Fruit fly (Drosophila melanogaster) whole organism, embryonic: ENCODE data around the gene rin.

ENCODE experiments used
- Atf6 ChIP-seq: fragments of 200-800 bp; sonication (Bioruptor generic); IDR thresholded peaks from 2 replicates; pipeline ENCODE4 v1.3.6; 2022; ENCODE audit warnings: missing biosample characterization, missing genetic modification characterization
- Blimp-1 ChIP-seq: fragments of 200-800 bp; sonication (Bioruptor generic); optimal IDR thresholded peaks from 3 replicates; lab custom pipeline; 2018; ENCODE audit warnings: missing biosample characterization, missing genetic modification characterization, mild to moderate bottlenecking, moderate library complexity, missing genetic modification reagents
- CG10366 ChIP-seq: fragments of 200-800 bp; sonication (Bioruptor generic); IDR thresholded peaks from 2 replicates; pipeline ENCODE4 v1.3.6; 2022; ENCODE audit warnings: missing biosample characterization, missing genetic modification characterization
- CG14860 ChIP-seq: fragments of 200-800 bp; sonication (Bioruptor generic); IDR thresholded peaks from 3 replicates; pipeline ENCODE4 v1.3.6; 2022; ENCODE audit warnings: missing biosample characterization, missing genetic modification characterization; ENCODE audit not compliant: partially characterized antibody
- CG15269 ChIP-seq: fragments of 200-800 bp; sonication (Bioruptor generic); optimal IDR thresholded peaks from 2 replicates; lab custom pipeline; 2018; ENCODE audit warnings: missing biosample characterization, mild to moderate bottlenecking, missing genetic modification characterization, moderate library complexity
- CG1529 ChIP-seq: fragments of 200-800 bp; sonication (Bioruptor generic); optimal IDR thresholded peaks from 3 replicates; lab custom pipeline; 2018; ENCODE audit warnings: missing biosample characterization, missing genetic modification characterization
- CG15601 ChIP-seq: fragments of 200-800 bp; sonication (Bioruptor generic); optimal IDR thresholded peaks from 3 replicates; lab custom pipeline; 2019; ENCODE audit warnings: missing biosample characterization, mild to moderate bottlenecking, missing genetic modification characterization, moderate library complexity
- CG15696 ChIP-seq: fragments of 200-800 bp; sonication (Bioruptor generic); optimal IDR thresholded peaks from 2 replicates; lab custom pipeline; 2019; ENCODE audit warnings: missing biosample characterization, mild to moderate bottlenecking, missing genetic modification characterization, moderate library complexity
- CG17186 ChIP-seq: fragments of 200-800 bp; sonication (Bioruptor generic); optimal IDR thresholded peaks from 3 replicates; lab custom pipeline; 2017; ENCODE audit warnings: missing biosample characterization, missing genetic modification reagents, missing genetic modification characterization
- CG17328 ChIP-seq: fragments of 200-800 bp; sonication (Bioruptor generic); IDR thresholded peaks from 2 replicates; pipeline ENCODE4 v1.3.6; 2022; ENCODE audit warnings: missing biosample characterization, missing genetic modification characterization
- CG18599 ChIP-seq: fragments of 200-800 bp; sonication (Bioruptor generic); optimal IDR thresholded peaks from 3 replicates; lab custom pipeline; 2017; ENCODE audit warnings: missing biosample characterization, missing genetic modification characterization, mild to moderate bottlenecking, moderate library complexity, missing genetic modification reagents
- CG4854 ChIP-seq: fragments of 200-800 bp; sonication (Bioruptor generic); optimal IDR thresholded peaks from 2 replicates; lab custom pipeline; 2016; ENCODE audit warnings: missing biosample characterization, missing genetic modification characterization, inconsistent platforms
- CG6683 ChIP-seq: fragments of 200-800 bp; sonication (Bioruptor generic); optimal IDR thresholded peaks from 2 replicates; lab custom pipeline; 2017; ENCODE audit warnings: missing biosample characterization, mild to moderate bottlenecking, missing genetic modification characterization, missing genetic modification reagents
- CG8290 ChIP-seq, 3 experiments: fragments of 200-800 bp; sonication (Bioruptor generic); optimal IDR thresholded peaks; 2 replicates each; lab custom pipeline; 2016 to 2019; ENCODE audit warnings: missing biosample characterization in 3 of 3, missing genetic modification characterization in 3 of 3, mild to moderate bottlenecking in 2 of 3, moderate library complexity in 1 of 3
- CG9932 ChIP-seq: fragments of 200-800 bp; sonication (Bioruptor generic); IDR thresholded peaks from 2 replicates; pipeline ENCODE4 v1.3.6; 2022; ENCODE audit warnings: missing biosample characterization, missing genetic modification characterization
- D ChIP-seq, 2 experiments: fragments of 200-800 bp in 1 of 2; fragments of >200 bp in 1 of 2; sonication (Bioruptor generic) in 1 of 2; optimal IDR thresholded peaks; 2 replicates in 1 of 2; 3 replicates in 1 of 2; lab custom pipeline; 2017; ENCODE audit warnings: mild to moderate bottlenecking in 1 of 2, missing biosample characterization in 1 of 2, missing genetic modification characterization in 1 of 2, missing genetic modification reagents in 1 of 2
- Doc2 ChIP-seq: fragments of 200-800 bp; sonication (Bioruptor generic); IDR thresholded peaks from 2 replicates; pipeline ENCODE4 v1.3.6; 2022; ENCODE audit warnings: missing biosample characterization, missing genetic modification characterization
- Dp ChIP-seq: fragments of 200-800 bp; sonication (Bioruptor generic); optimal IDR thresholded peaks from 2 replicates; lab custom pipeline; 2018; ENCODE audit warnings: missing biosample characterization, mild to moderate bottlenecking, missing genetic modification characterization, moderate library complexity
- Ets65A ChIP-seq: fragments of 200-800 bp; sonication (Bioruptor generic); peaks from one replicate; lab custom pipeline; 2016; ENCODE audit warnings: missing biosample characterization, missing genetic modification characterization
- Hmx ChIP-seq: fragments of 200-800 bp; sonication (Bioruptor generic); optimal IDR thresholded peaks from 2 replicates; lab custom pipeline; 2016; ENCODE audit warnings: missing biosample characterization, missing genetic modification characterization
- Kr ChIP-seq: fragments of 200-800 bp; sonication (Bioruptor generic); optimal IDR thresholded peaks from 2 replicates; lab custom pipeline; 2017; ENCODE audit warnings: missing biosample characterization, mild to moderate bottlenecking, missing genetic modification characterization
- Mrtf ChIP-seq: fragments of 200-800 bp; sonication (Bioruptor generic); IDR thresholded peaks from 3 replicates; pipeline ENCODE4 v1.3.6; 2022; ENCODE audit warnings: missing biosample characterization, missing genetic modification characterization
- Nf-YA ChIP-seq: fragments of 200-800 bp; sonication (Bioruptor generic); IDR thresholded peaks from 2 replicates; pipeline ENCODE4 v1.3.6; 2022; ENCODE audit warnings: missing biosample characterization, missing genetic modification characterization
- Nf-YB ChIP-seq: fragments of 200-800 bp; sonication (Bioruptor generic); optimal IDR thresholded peaks from 3 replicates; lab custom pipeline; 2019; ENCODE audit warnings: missing biosample characterization, mild to moderate bottlenecking, missing genetic modification characterization, moderate library complexity
- NfI ChIP-seq: fragments of 200-800 bp; sonication (Bioruptor generic); optimal IDR thresholded peaks from 3 replicates; lab custom pipeline; 2018; ENCODE audit warnings: missing biosample characterization, mild to moderate bottlenecking, missing genetic modification characterization, moderate library complexity
- PHDP ChIP-seq: fragments of 200-800 bp; sonication (Bioruptor generic); optimal IDR thresholded peaks from 3 replicates; lab custom pipeline; 2018; ENCODE audit warnings: missing biosample characterization, mild to moderate bottlenecking, missing genetic modification characterization, moderate library complexity
- Rx ChIP-seq: fragments of 200-800 bp; sonication (Bioruptor generic); IDR thresholded peaks from 2 replicates; pipeline ENCODE4 v1.3.6; 2022; ENCODE audit warnings: missing biosample characterization, missing genetic modification characterization
- Six4 ChIP-seq: fragments of 200-800 bp; sonication (Bioruptor generic); optimal IDR thresholded peaks from 2 replicates; lab custom pipeline; 2016; ENCODE audit warnings: missing biosample characterization, missing genetic modification characterization
- Sox100B ChIP-seq: fragments of 200-800 bp; sonication (Bioruptor generic); optimal IDR thresholded peaks from 3 replicates; lab custom pipeline; 2018; ENCODE audit warnings: missing biosample characterization, mild to moderate bottlenecking, missing genetic modification characterization
- ara ChIP-seq: fragments of 200-800 bp; sonication (Bioruptor generic); IDR thresholded peaks from 2 replicates; pipeline ENCODE4 v1.3.6; 2022; ENCODE audit warnings: missing biosample characterization, missing genetic modification characterization
- bigmax ChIP-seq: fragments of 200-800 bp; sonication (Bioruptor generic); optimal IDR thresholded peaks from 2 replicates; lab custom pipeline; 2018; ENCODE audit warnings: missing biosample characterization, mild to moderate bottlenecking, missing genetic modification characterization
- cg ChIP-seq: fragments of 200-800 bp; sonication (Bioruptor generic); optimal IDR thresholded peaks from 3 replicates; lab custom pipeline; 2019; ENCODE audit warnings: missing biosample characterization, mild to moderate bottlenecking, missing genetic modification characterization, moderate library complexity
- chinmo ChIP-seq: fragments of 200-800 bp; sonication (Bioruptor generic); IDR thresholded peaks from 4 replicates; pipeline ENCODE4 v1.3.6; 2022; ENCODE audit warnings: missing biosample characterization, missing genetic modification characterization; ENCODE audit not compliant: partially characterized antibody
- disco-r ChIP-seq: fragments of 200-800 bp; sonication (Bioruptor generic); optimal IDR thresholded peaks from 2 replicates; lab custom pipeline; 2016; ENCODE audit warnings: missing biosample characterization, missing genetic modification characterization
- dmrt99B ChIP-seq: fragments of 200-800 bp; sonication (Bioruptor generic); optimal IDR thresholded peaks from 2 replicates; lab custom pipeline; 2018; ENCODE audit warnings: missing biosample characterization, mild to moderate bottlenecking, missing genetic modification characterization, moderate library complexity
- en ChIP-seq: fragments of 200-800 bp; sonication (Bioruptor generic); optimal IDR thresholded peaks from 2 replicates; lab custom pipeline; 2016; ENCODE audit warnings: missing biosample characterization, missing genetic modification characterization
- gce ChIP-seq: fragments of 200-800 bp; sonication (Bioruptor generic); IDR thresholded peaks from 3 replicates; pipeline ENCODE4 v1.3.6; 2022; ENCODE audit warnings: missing biosample characterization, missing genetic modification characterization
- jigr1 ChIP-seq: fragments of 200-800 bp; sonication (Bioruptor generic); IDR thresholded peaks from 3 replicates; pipeline ENCODE4 v1.3.6; 2022; ENCODE audit warnings: missing biosample characterization, missing genetic modification characterization
- odd ChIP-seq: fragments of 200-800 bp; sonication (Bioruptor generic); optimal IDR thresholded peaks from 2 replicates; lab custom pipeline; 2017; ENCODE audit warnings: missing biosample characterization, mild to moderate bottlenecking, missing genetic modification characterization
- pan ChIP-seq, 4 experiments: fragments of >200 bp in 3 of 4; fragments of 200-800 bp in 1 of 4; sonication (Bioruptor generic) in 1 of 4; optimal IDR thresholded peaks in 3 of 4; IDR thresholded peaks in 1 of 4; 2 replicates each; pipeline versions ENCODE4 v1.3.6 to Lab custom; 2017 to 2022; ENCODE audit warnings: missing biosample characterization in 2 of 4, missing genetic modification characterization in 2 of 4, mixed read lengths in 1 of 4
- sim ChIP-seq: fragments of 200-800 bp; sonication (Bioruptor generic); IDR thresholded peaks from 2 replicates; pipeline ENCODE4 v1.3.6; 2022; ENCODE audit warnings: missing biosample characterization, missing genetic modification characterization
- trh ChIP-seq: fragments of 200-800 bp; sonication (Bioruptor generic); optimal IDR thresholded peaks from 2 replicates; lab custom pipeline; 2016; ENCODE audit warnings: missing biosample characterization, missing genetic modification characterization
- tx ChIP-seq: fragments of 200-800 bp; sonication (Bioruptor generic); optimal IDR thresholded peaks from 2 replicates; lab custom pipeline; 2016; ENCODE audit warnings: missing biosample characterization, missing genetic modification characterization
- unc-4 ChIP-seq: fragments of 200-800 bp; sonication (Bioruptor generic); IDR thresholded peaks from 2 replicates; pipeline ENCODE4 v1.3.6; 2022; ENCODE audit warnings: missing biosample characterization, missing genetic modification characterization; ENCODE audit not compliant: partially characterized antibody

Gene rin

DNA sequence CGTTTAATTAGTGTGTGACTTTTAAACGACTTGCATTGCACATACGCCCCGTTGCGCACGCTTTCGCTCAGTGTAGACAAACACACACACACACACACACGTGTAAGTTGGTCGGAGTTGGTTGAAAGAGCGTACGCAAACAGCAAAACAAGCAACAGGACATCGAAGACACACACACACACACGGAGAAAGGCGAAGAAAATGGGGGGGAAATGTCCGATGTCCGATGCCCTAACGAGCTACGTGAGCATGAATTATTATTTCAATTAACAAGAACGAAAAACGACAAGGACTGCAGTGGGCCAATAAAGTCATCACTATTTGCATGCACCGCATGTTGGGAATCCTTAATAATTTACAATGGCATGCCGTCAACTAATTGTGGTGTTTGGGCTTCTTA is 29.6 kb upstream of the rin start:
- TF ChIP-seq Dp (GFP tag; lab: Kevin White, UChicago) (no peak), Ets65A (peak; percentile 92)

DNA sequence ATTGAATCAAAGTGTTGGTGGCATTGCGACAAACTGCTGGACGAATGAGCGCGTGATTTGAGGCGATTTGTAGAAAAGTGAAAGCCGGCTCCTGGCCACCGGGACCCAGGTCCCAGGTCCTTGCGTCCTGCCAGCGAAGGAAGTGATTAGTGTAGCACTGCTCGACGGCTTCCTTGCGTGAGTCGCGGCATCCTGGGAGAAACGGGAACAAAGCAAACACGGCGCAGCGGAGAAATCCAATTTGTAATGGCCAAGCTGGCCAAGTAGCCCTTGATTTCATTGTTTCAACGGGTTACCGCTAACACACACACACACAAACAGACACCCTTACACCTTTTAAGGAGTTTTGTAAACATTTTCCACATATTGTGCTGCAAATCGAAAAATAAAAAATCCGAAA is 15.2 kb upstream of the rin start, which contains the start of gene CG10841:
Gene CG10841 (plus strand): TSS at position 301 of the 400 bp plus-strand sequence.
- TF ChIP-seq CG17328 (GFP tag; lab: Robert Waterston, UW) (no peak), CG15696 (tag; lab: Kevin White, UChicago) (no peak), CG14860 (GFP tag; lab: Robert Waterston, UW) (no peak), CG4854 (GFP tag; lab: Kevin White, UChicago) (no peak), NfI (no peak), CG18599 (no peak), chinmo (GFP tag; lab: Robert Waterston, UW) (no peak), ara (GFP tag; lab: Robert Waterston, UW) (no peak), Rx (GFP tag; lab: Robert Waterston, UW) (no peak), CG6683 (GFP tag; lab: Kevin White, UChicago) (no peak), odd (no peak)

DNA sequence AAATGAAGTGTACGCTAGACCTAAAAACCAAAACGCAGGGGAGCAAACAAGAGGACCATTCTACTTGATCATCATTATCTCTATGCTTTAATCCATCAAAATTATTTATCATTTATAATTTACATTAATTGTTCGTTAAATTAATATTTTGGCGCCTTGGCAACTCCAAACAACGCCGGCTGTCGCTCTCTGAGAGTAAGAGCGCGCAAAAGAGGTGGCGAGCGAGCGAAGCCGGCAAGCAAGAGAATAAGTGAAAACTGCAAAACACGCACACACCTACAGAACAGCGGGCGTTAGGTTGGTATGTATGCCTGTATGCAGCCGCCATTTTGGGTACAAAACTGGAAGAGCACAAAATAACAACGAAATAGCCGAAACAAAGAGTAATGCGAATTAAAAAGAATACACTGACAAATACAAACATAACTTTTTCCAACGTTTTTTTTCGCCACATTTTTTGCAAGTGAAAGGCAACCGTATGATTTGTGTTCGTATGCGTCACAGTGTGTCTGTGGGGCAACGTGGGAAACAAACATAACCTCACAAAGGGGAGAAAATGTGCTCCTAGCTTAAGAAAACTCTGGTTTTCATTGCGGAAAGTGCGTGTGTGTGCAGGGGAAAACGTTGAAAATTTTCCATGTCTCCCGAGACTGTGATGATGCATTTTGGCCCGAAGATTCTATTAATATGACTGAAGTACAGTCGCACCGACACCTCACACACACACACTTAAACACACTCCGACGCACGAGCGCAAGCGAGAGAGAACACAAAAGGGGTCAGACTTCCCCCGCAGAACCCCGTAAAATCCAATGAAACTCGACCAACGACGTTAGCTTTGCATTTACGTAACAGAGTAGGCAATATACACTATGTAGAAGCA is 1.8 kb upstream of the rin start:
- no peak for TF ChIP-seq Kr (GFP tag; lab: Kevin White, UChicago)
- TF ChIP-seq Mrtf (GFP tag; lab: Robert Waterston, UW), result no peak
- peak; percentile 92 for TF ChIP-seq cg
- TF ChIP-seq Doc2 (GFP tag; lab: Robert Waterston, UW), result no peak
- no peak for TF ChIP-seq Six4 (GFP tag; lab: Kevin White, UChicago)
- no peak for TF ChIP-seq en (GFP tag; lab: Kevin White, UChicago)
- TF ChIP-seq Nf-YB (GFP tag; lab: Kevin White, UChicago), result no peak
- TF ChIP-seq Atf6, result peak; percentile 59; the same call in 1 of the 2 replicates
- TF ChIP-seq sim (GFP tag; lab: Robert Waterston, UW), result 0 out of 2 replicates have a peak, but pooled peaks have one; percentile 5
- TF ChIP-seq CG15601, result peak; percentile 29
- TF ChIP-seq Blimp-1 (GFP tag; lab: Kevin White, UChicago), result no peak
- TF ChIP-seq CG17186 (GFP tag; lab: Kevin White, UChicago), result no peak
- TF ChIP-seq CG1529 (GFP tag; lab: Kevin White, UChicago), result no peak
- no peak for TF ChIP-seq CG8290 (GFP tag; optimal IDR thresholded peaks at IDR 0.05; lab: Kevin White, UChicago)
- no peak for TF ChIP-seq CG8290 (tag; optimal IDR thresholded peaks at IDR 0.05; lab: Kevin White, UChicago)
- TF ChIP-seq dmrt99B (tag; lab: Kevin White, UChicago), result no peak
- TF ChIP-seq CG15269 (tag; lab: Kevin White, UChicago), result no peak
- peak; percentile 97 for TF ChIP-seq bigmax (GFP tag; lab: Kevin White, UChicago)
- no peak for TF ChIP-seq pan (optimal IDR thresholded peaks at IDR 0.05; lab: Kevin White, UChicago)
- peak in 1 of 2 experiments; percentile 55 for TF ChIP-seq pan (GFP tag; optimal IDR thresholded peaks at IDR 0.05 in 1 of 2, IDR thresholded peaks at IDR 0.05 in 1 of 2)
- no peak for TF ChIP-seq Sox100B (GFP tag; lab: Kevin White, UChicago)
- TF ChIP-seq disco-r (GFP tag; lab: Kevin White, UChicago), result no peak
- TF ChIP-seq CG10366 (GFP tag; lab: Robert Waterston, UW), result no peak
- no peak; the same call in 2 of the 3 replicates for TF ChIP-seq gce (GFP tag; lab: Robert Waterston, UW)
- TF ChIP-seq Hmx, result no peak
- TF ChIP-seq tx (GFP tag; lab: Kevin White, UChicago), result no peak
- no peak for TF ChIP-seq jigr1
- no peak for TF ChIP-seq D (optimal IDR thresholded peaks at IDR 0.05; lab: Kevin White, UChicago)
- TF ChIP-seq D (GFP tag; optimal IDR thresholded peaks at IDR 0.05; lab: Kevin White, UChicago), result no peak
- no peak for TF ChIP-seq trh (GFP tag; lab: Kevin White, UChicago)
- no peak for TF ChIP-seq CG9932
- no peak for TF ChIP-seq Nf-YA (GFP tag; lab: Robert Waterston, UW)
- TF ChIP-seq PHDP (tag; lab: Kevin White, UChicago), result peak; percentile 77
- TF ChIP-seq unc-4 (GFP tag; lab: Robert Waterston, UW), result no peak
